Worm (Caenorhabditis elegans): ENCODE data around the gene ast-1.

Gene ast-1

ce11 chrII:4159570-4159969 is 24.4 kb upstream of the ast-1 start:
- TF ChIP-seq mes-4 (tag; optimal IDR thresholded peaks at IDR 0.05) (no peak), xnd-1 (tag; optimal IDR thresholded peaks at IDR 0.05) (no peak), unc-62 (GFP tag; optimal IDR thresholded peaks at IDR 0.05) (no peak), F39B2.1 (GFP tag; IDR thresholded peaks at IDR 0.05) (no peak), lag-1 (GFP tag; IDR thresholded peaks at IDR 0.05) (no peak), lsl-1 (GFP tag; optimal IDR thresholded peaks at IDR 0.05) (no peak), F10E7.11 (tag; optimal IDR thresholded peaks at IDR 0.05) (no peak), aptf-3 (GFP tag; IDR thresholded peaks at IDR 0.05) (no peak), die-1 (tag; optimal IDR thresholded peaks at IDR 0.05) (no peak), rcor-1 (GFP tag; IDR thresholded peaks at IDR 0.05) (no peak), lin-35 (GFP tag; optimal IDR thresholded peaks at IDR 0.05) (no peak), chd-7 (tag; optimal IDR thresholded peaks at IDR 0.05) (no peak), ccch-3 (GFP tag; optimal IDR thresholded peaks at IDR 0.05) (no peak), lir-1 (GFP tag; conservative IDR thresholded peaks at IDR 0.05) (no peak), madf-8 (GFP tag; conservative IDR thresholded peaks at IDR 0.05) (no peak), C17E4.6 (GFP tag; IDR thresholded peaks at IDR 0.05) (no peak), F49E8.2 (tag; optimal IDR thresholded peaks at IDR 0.05; ENCODE audit: insufficient read depth) (no peak), pbrm-1 (GFP tag; IDR thresholded peaks at IDR 0.05) (no peak), nhr-120 (GFP tag; IDR thresholded peaks at IDR 0.05) (no peak), K12H6.12 (tag; optimal IDR thresholded peaks at IDR 0.05) (no peak)

- TF ChIP-seq F57A8.1 (GFP tag; optimal IDR thresholded peaks at IDR 0.05) (no peak), him-1 (tag; optimal IDR thresholded peaks at IDR 0.05) (no peak), egl-18 (GFP tag; IDR thresholded peaks at IDR 0.05) (no peak), nhr-27 (tag; optimal IDR thresholded peaks at IDR 0.05) (no peak)
These were observed 22.7 kb upstream of the ast-1 start for ce11 chrII:4157817-4158216.

ce11 chrII:4155112-4155823 is 20.1 kb upstream of the ast-1 start, which contains the start of gene R03H10.2:
Gene R03H10.2, plus strand, starts transcription at chrII:4155773.
- TF ChIP-seq cebp-1 (GFP tag; IDR thresholded peaks at IDR 0.05), result no peak
- TF ChIP-seq cebp-1 (tag; optimal IDR thresholded peaks at IDR 0.05), result no peak
- no peak for TF ChIP-seq F22D6.2 (tag; optimal IDR thresholded peaks at IDR 0.05)
- TF ChIP-seq F55B11.4 (tag; optimal IDR thresholded peaks at IDR 0.05; ENCODE audit: borderline replicate concordance, insufficient read depth), result no peak
- TF ChIP-seq atf-7 (tag; optimal IDR thresholded peaks at IDR 0.05), result no peak
- no peak for TF ChIP-seq egrh-3 (GFP tag; IDR thresholded peaks at IDR 0.05)
- TF ChIP-seq ztf-3 (GFP tag; optimal IDR thresholded peaks at IDR 0.05), result no peak
- TF ChIP-seq ets-4 (GFP tag; optimal IDR thresholded peaks at IDR 0.05), result no peak
- no peak for TF ChIP-seq lir-1 (GFP tag; conservative IDR thresholded peaks at IDR 0.05)
- no peak for TF ChIP-seq dpff-1 (tag; optimal IDR thresholded peaks at IDR 0.05)

- TF ChIP-seq F22D6.2 (tag; optimal IDR thresholded peaks at IDR 0.05) (no peak), ekl-4 (GFP tag; IDR thresholded peaks at IDR 0.05) (no peak), egl-44 (GFP tag; IDR thresholded peaks at IDR 0.05) (no peak), B0019.2 (GFP tag; conservative IDR thresholded peaks at IDR 0.05) (no peak), ztf-25 (GFP tag; IDR thresholded peaks at IDR 0.05) (no peak), F55B11.4 (tag; optimal IDR thresholded peaks at IDR 0.05; ENCODE audit: borderline replicate concordance, insufficient read depth) (no peak), somi-1 (GFP tag; optimal IDR thresholded peaks at IDR 0.05) (no peak), lsy-27 (tag; optimal IDR thresholded peaks at IDR 0.05; ENCODE audit: borderline replicate concordance, insufficient read depth) (no peak), dpff-1 (tag; optimal IDR thresholded peaks at IDR 0.05) (no peak)
These were observed 17.7 kb upstream of the ast-1 start for ce11 chrII:4152864-4153263.
